Fruit fly (Drosophila melanogaster) whole organism, embryonic: ENCODE results near the gene Cyp6a18.
A peak's percentile ranks its signal among the peaks of the same experiment; 100 is the strongest.

Source experiments
- Adf1 ChIP-seq: fragments of 200-800 bp; sonication (Bioruptor generic); IDR thresholded peaks from 2 replicates; pipeline ENCODE4 v1.3.6; 2022; ENCODE audit warnings: missing biosample characterization, missing genetic modification characterization
- Atf6 ChIP-seq: fragments of 200-800 bp; sonication (Bioruptor generic); IDR thresholded peaks from 2 replicates; pipeline ENCODE4 v1.3.6; 2022; ENCODE audit warnings: missing biosample characterization, missing genetic modification characterization
- BtbVII ChIP-seq: fragments of 200-800 bp; sonication (Bioruptor generic); optimal IDR thresholded peaks from 3 replicates; lab custom pipeline; 2017; ENCODE audit warnings: missing biosample characterization, mild to moderate bottlenecking, missing genetic modification characterization
- CG10147 ChIP-seq: fragments of 200-800 bp; sonication (Bioruptor generic); optimal IDR thresholded peaks from 2 replicates; lab custom pipeline; 2019; ENCODE audit warnings: missing biosample characterization, mild to moderate bottlenecking, missing genetic modification characterization, moderate library complexity
- CG10209 ChIP-seq: fragments of 200-800 bp; sonication (Bioruptor generic); optimal IDR thresholded peaks from 3 replicates; lab custom pipeline; 2017; ENCODE audit warnings: missing biosample characterization, mild to moderate bottlenecking, missing genetic modification characterization, missing genetic modification reagents
- CG10267 ChIP-seq: fragments of 200-800 bp; sonication (Bioruptor generic); optimal IDR thresholded peaks from 2 replicates; lab custom pipeline; 2018; ENCODE audit warnings: missing biosample characterization, mild to moderate bottlenecking, missing genetic modification characterization, moderate library complexity
- CG11504 ChIP-seq: fragments of 200-800 bp; sonication (Bioruptor generic); optimal IDR thresholded peaks from 3 replicates; lab custom pipeline; 2019; ENCODE audit warnings: missing biosample characterization, mild to moderate bottlenecking, missing genetic modification characterization, moderate library complexity
- CG12071 ChIP-seq: fragments of 200-800 bp; sonication (Bioruptor generic); optimal IDR thresholded peaks from 3 replicates; lab custom pipeline; 2018; ENCODE audit warnings: missing biosample characterization, mild to moderate bottlenecking, missing genetic modification characterization
- CG12104 ChIP-seq: fragments of 200-800 bp; sonication (Bioruptor generic); optimal IDR thresholded peaks from 3 replicates; lab custom pipeline; 2016; ENCODE audit warnings: missing biosample characterization, missing genetic modification characterization
- CG12219 ChIP-seq: fragments of 200-800 bp; sonication (Bioruptor generic); optimal IDR thresholded peaks from 3 replicates; lab custom pipeline; 2018; ENCODE audit warnings: missing biosample characterization, mild to moderate bottlenecking, missing genetic modification characterization
- CG12236 ChIP-seq: fragments of 200-800 bp; sonication (Bioruptor generic); optimal IDR thresholded peaks from 2 replicates; lab custom pipeline; 2016; ENCODE audit warnings: missing biosample characterization, missing genetic modification characterization
- CG12299 ChIP-seq: fragments of 200-800 bp; sonication (Bioruptor generic); optimal IDR thresholded peaks from 2 replicates; lab custom pipeline; 2018; ENCODE audit warnings: missing biosample characterization, mild to moderate bottlenecking, missing genetic modification characterization
- CG13287 ChIP-seq: fragments of 200-800 bp; sonication (Bioruptor generic); IDR thresholded peaks from 2 replicates; pipeline ENCODE4 v1.3.6; 2022; ENCODE audit warnings: missing biosample characterization, missing genetic modification characterization; ENCODE audit not compliant: partially characterized antibody
- CG14050 ChIP-seq: fragments of 200-800 bp; sonication (Bioruptor generic); IDR thresholded peaks from 3 replicates; pipeline ENCODE4 v1.3.6; 2022; ENCODE audit warnings: missing biosample characterization, missing genetic modification characterization
- CG15601 ChIP-seq: fragments of 200-800 bp; sonication (Bioruptor generic); optimal IDR thresholded peaks from 3 replicates; lab custom pipeline; 2019; ENCODE audit warnings: missing biosample characterization, mild to moderate bottlenecking, missing genetic modification characterization, moderate library complexity
- CG1603 ChIP-seq: fragments of 200-800 bp; sonication (Bioruptor generic); optimal IDR thresholded peaks from 2 replicates; lab custom pipeline; 2019; ENCODE audit warnings: missing biosample characterization, mild to moderate bottlenecking, missing genetic modification characterization, moderate library complexity
- CG17802 ChIP-seq: fragments of 200-800 bp; sonication (Bioruptor generic); optimal IDR thresholded peaks from 2 replicates; lab custom pipeline; 2018; ENCODE audit warnings: missing biosample characterization, mild to moderate bottlenecking, missing genetic modification characterization, moderate library complexity
- CG18262 ChIP-seq: fragments of 200-800 bp; optimal IDR thresholded peaks from 3 replicates; lab custom pipeline; 2019; ENCODE audit warnings: missing biosample characterization, mild to moderate bottlenecking, missing genetic modification characterization, moderate library complexity
- CG30403 ChIP-seq: fragments of 200-800 bp; sonication (Bioruptor generic); optimal IDR thresholded peaks from 3 replicates; lab custom pipeline; 2016; ENCODE audit warnings: missing biosample characterization, missing genetic modification characterization
- CG33213 ChIP-seq: fragments of 200-800 bp; sonication (Bioruptor generic); optimal IDR thresholded peaks from 3 replicates; lab custom pipeline; 2016; ENCODE audit warnings: missing biosample characterization, missing genetic modification characterization
- CG4328 ChIP-seq: fragments of 200-800 bp; sonication (Bioruptor generic); optimal IDR thresholded peaks from 3 replicates; lab custom pipeline; 2017; ENCODE audit warnings: missing biosample characterization, missing genetic modification reagents, missing genetic modification characterization
- CG4360 ChIP-seq: fragments of 200-800 bp; sonication (Bioruptor generic); IDR thresholded peaks from 2 replicates; pipeline ENCODE4 v1.3.6; 2022; ENCODE audit warnings: missing biosample characterization, missing genetic modification characterization
- CG7928 ChIP-seq: fragments of 200-800 bp; sonication (Bioruptor generic); optimal IDR thresholded peaks from 2 replicates; lab custom pipeline; 2017; ENCODE audit warnings: missing biosample characterization, mild to moderate bottlenecking, missing genetic modification characterization
- CG8359 ChIP-seq: fragments of 200-800 bp; sonication (Bioruptor generic); optimal IDR thresholded peaks from 2 replicates; lab custom pipeline; 2017; ENCODE audit warnings: missing biosample characterization, mild to moderate bottlenecking, missing genetic modification characterization, borderline replicate concordance
- CG9215 ChIP-seq: fragments of 200-800 bp; sonication (Bioruptor generic); IDR thresholded peaks from 2 replicates; pipeline ENCODE4 v1.3.6; 2022; ENCODE audit warnings: missing biosample characterization, missing genetic modification characterization
- CG9797 ChIP-seq: fragments of 200-800 bp; sonication (Bioruptor generic); optimal IDR thresholded peaks from 3 replicates; lab custom pipeline; 2018; ENCODE audit warnings: missing biosample characterization, mild to moderate bottlenecking, missing genetic modification characterization
- Camta ChIP-seq: fragments of 200-800 bp; sonication (Bioruptor generic); optimal IDR thresholded peaks from 2 replicates; lab custom pipeline; 2016; ENCODE audit warnings: missing biosample characterization, missing genetic modification characterization
- Dip2 ChIP-seq: fragments of 200-800 bp; sonication (Bioruptor generic); IDR thresholded peaks from 2 replicates; pipeline ENCODE4 v1.3.6; 2022; ENCODE audit warnings: missing biosample characterization, missing genetic modification characterization
- E2f2 ChIP-seq: fragments of 200-800 bp; sonication (Bioruptor generic); IDR thresholded peaks from 2 replicates; pipeline ENCODE4 v1.3.6; 2022; ENCODE audit warnings: missing biosample characterization, missing genetic modification characterization
- ERR ChIP-seq: fragments of 200-800 bp; sonication (Bioruptor generic); optimal IDR thresholded peaks from 2 replicates; lab custom pipeline; 2016; ENCODE audit warnings: missing biosample characterization, missing genetic modification characterization
- H15 ChIP-seq: fragments of 200-800 bp; sonication (Bioruptor generic); IDR thresholded peaks from 3 replicates; pipeline ENCODE4 v1.3.6; 2022; ENCODE audit warnings: missing biosample characterization, missing genetic modification characterization
- Hey ChIP-seq: fragments of 200-800 bp; sonication (Bioruptor generic); optimal IDR thresholded peaks from 3 replicates; lab custom pipeline; 2018; ENCODE audit warnings: missing biosample characterization, mild to moderate bottlenecking, missing genetic modification characterization
- Hr39 ChIP-seq: fragments of >200 bp; optimal IDR thresholded peaks from 2 replicates; lab custom pipeline; 2017
- MBD-R2 ChIP-seq: fragments of 200-800 bp; sonication (Bioruptor generic); IDR thresholded peaks from 2 replicates; pipeline ENCODE4 v1.3.6; 2022; ENCODE audit warnings: missing biosample characterization, missing genetic modification characterization
- Nf-YA ChIP-seq: fragments of 200-800 bp; sonication (Bioruptor generic); IDR thresholded peaks from 2 replicates; pipeline ENCODE4 v1.3.6; 2022; ENCODE audit warnings: missing biosample characterization, missing genetic modification characterization
- Poxn ChIP-seq: fragments of 200-800 bp; sonication (Bioruptor generic); IDR thresholded peaks from 2 replicates; pipeline ENCODE4 v1.3.6; 2022; ENCODE audit warnings: missing biosample characterization, missing genetic modification characterization
- Spps ChIP-seq: fragments of 200-800 bp; sonication (Bioruptor generic); optimal IDR thresholded peaks from 2 replicates; lab custom pipeline; 2018; ENCODE audit warnings: missing biosample characterization, mild to moderate bottlenecking, missing genetic modification characterization
- amos ChIP-seq: fragments of 200-800 bp; sonication (Bioruptor generic); IDR thresholded peaks from 2 replicates; pipeline ENCODE4 v1.3.6; 2022; ENCODE audit warnings: missing biosample characterization, missing genetic modification characterization; ENCODE audit not compliant: partially characterized antibody
- chm ChIP-seq: fragments of 200-800 bp; sonication (Bioruptor generic); IDR thresholded peaks from 2 replicates; pipeline ENCODE4 v1.3.6; 2022; ENCODE audit warnings: missing biosample characterization, missing genetic modification characterization
- dm ChIP-seq: fragments of 200-800 bp; sonication (Bioruptor generic); optimal IDR thresholded peaks from 3 replicates; lab custom pipeline; 2016; ENCODE audit warnings: missing biosample characterization, missing genetic modification characterization
- fd64A ChIP-seq: fragments of 200-800 bp; sonication (Bioruptor generic); optimal IDR thresholded peaks from 3 replicates; lab custom pipeline; 2018; ENCODE audit warnings: missing biosample characterization, mild to moderate bottlenecking, missing genetic modification characterization
- grn ChIP-seq: fragments of 200-800 bp; sonication (Bioruptor generic); optimal IDR thresholded peaks from 3 replicates; lab custom pipeline; 2017; ENCODE audit warnings: missing biosample characterization, missing genetic modification characterization
- insv ChIP-seq, 2 experiments: fragments of 200-800 bp; sonication (Bioruptor generic); optimal IDR thresholded peaks; 3 replicates each; lab custom pipeline; 2016 to 2018; ENCODE audit warnings: missing biosample characterization in 2 of 2, missing genetic modification characterization in 2 of 2
- ken ChIP-seq: fragments of 200-800 bp; sonication (Bioruptor generic); IDR thresholded peaks from 3 replicates; pipeline ENCODE4 v1.3.6; 2022; ENCODE audit warnings: missing biosample characterization, missing genetic modification characterization
- lab ChIP-seq: fragments of 200-800 bp; sonication (Bioruptor generic); optimal IDR thresholded peaks from 3 replicates; lab custom pipeline; 2017; ENCODE audit warnings: missing biosample characterization, missing genetic modification characterization, mild to moderate bottlenecking, moderate library complexity, missing genetic modification reagents
- odd ChIP-seq: fragments of 200-800 bp; sonication (Bioruptor generic); optimal IDR thresholded peaks from 2 replicates; lab custom pipeline; 2017; ENCODE audit warnings: missing biosample characterization, mild to moderate bottlenecking, missing genetic modification characterization
- p53 ChIP-seq: fragments of 200-800 bp; sonication (Bioruptor generic); optimal IDR thresholded peaks from 2 replicates; lab custom pipeline; 2016; ENCODE audit warnings: missing biosample characterization, missing genetic modification characterization
- pho ChIP-seq: fragments of 200-800 bp; sonication (Bioruptor generic); optimal IDR thresholded peaks from 2 replicates; lab custom pipeline; 2016; ENCODE audit warnings: missing biosample characterization, missing genetic modification characterization
- salm ChIP-seq: fragments of 200-800 bp; sonication (Bioruptor generic); optimal IDR thresholded peaks from 2 replicates; lab custom pipeline; 2018; ENCODE audit warnings: missing biosample characterization, mild to moderate bottlenecking, missing genetic modification characterization
- scrt ChIP-seq: fragments of 200-800 bp; sonication (Bioruptor generic); optimal IDR thresholded peaks from 2 replicates; lab custom pipeline; 2018; ENCODE audit warnings: missing biosample characterization, mild to moderate bottlenecking, missing genetic modification characterization, moderate library complexity
- sens ChIP-seq: fragments of 200-800 bp; sonication (Bioruptor generic); peaks from one replicate; lab custom pipeline; 2016; ENCODE audit warnings: missing biosample characterization, missing genetic modification characterization
- ssp ChIP-seq: fragments of 200-800 bp; sonication (Bioruptor generic); IDR thresholded peaks from 2 replicates; pipeline ENCODE4 v1.3.6; 2022; ENCODE audit warnings: missing biosample characterization, missing genetic modification characterization
- zfh1 ChIP-seq: fragments of 200-800 bp; sonication (Bioruptor generic); IDR thresholded peaks from 3 replicates; pipeline ENCODE4 v1.3.6; 2022; ENCODE audit warnings: missing biosample characterization, missing genetic modification characterization

The Cyp6a18 gene

dm6 chr3R:27437308-27437707 is 41.2 kb upstream of the Cyp6a18 start, which contains the start of gene side (continued):
- TF ChIP-seq CG9215 (GFP tag; lab: Robert Waterston, UW): no peak
- TF ChIP-seq amos: peak; percentile 38; the same call in 1 of the 2 replicates
- no peak for TF ChIP-seq p53
- TF ChIP-seq CG30403 (GFP tag; lab: Kevin White, UChicago): no peak
- peak; percentile 84 for TF ChIP-seq Adf1 (GFP tag; lab: Robert Waterston, UW)
- TF ChIP-seq CG17802 (tag; lab: Kevin White, UChicago): no peak
- no peak for TF ChIP-seq Atf6 (GFP tag; lab: Robert Waterston, UW)
- no peak for TF ChIP-seq CG10147
- no peak for TF ChIP-seq CG15601
- no peak for TF ChIP-seq Hey (tag; lab: Kevin White, UChicago)
- no peak; the same call in 1 of the 2 replicates for TF ChIP-seq chm (GFP tag; lab: Robert Waterston, UW)
- TF ChIP-seq CG33213: no peak
- no peak for TF ChIP-seq fd64A (GFP tag; lab: Kevin White, UChicago)
- TF ChIP-seq dm (GFP tag; lab: Kevin White, UChicago): no peak
- no peak for TF ChIP-seq CG10209
- TF ChIP-seq CG14050 (GFP tag; lab: Robert Waterston, UW): no peak
- TF ChIP-seq CG1603 (tag; lab: Kevin White, UChicago): no peak
- no peak for TF ChIP-seq ssp
- TF ChIP-seq salm (tag; lab: Kevin White, UChicago): no peak
- no peak for TF ChIP-seq CG12219 (GFP tag; lab: Kevin White, UChicago)
- no peak for TF ChIP-seq Poxn (GFP tag; lab: Robert Waterston, UW)
- TF ChIP-seq CG18262 (tag; lab: Kevin White, UChicago): no peak
- no peak for TF ChIP-seq BtbVII (GFP tag; lab: Kevin White, UChicago)
- no peak for TF ChIP-seq CG12236 (GFP tag; lab: Kevin White, UChicago)
- peak; percentile 19 for TF ChIP-seq CG12071
- TF ChIP-seq ERR (GFP tag; lab: Kevin White, UChicago): no peak
- TF ChIP-seq Hr39 (lab: Kevin White, UChicago): no peak
- TF ChIP-seq odd (GFP tag; lab: Kevin White, UChicago): no peak
- TF ChIP-seq grn (GFP tag; lab: Kevin White, UChicago): no peak
- TF ChIP-seq CG9797 (GFP tag; lab: Kevin White, UChicago): no peak
- TF ChIP-seq Camta: no peak
- peak; percentile 73 for TF ChIP-seq CG4360 (GFP tag; lab: Robert Waterston, UW)
- no peak for TF ChIP-seq insv (GFP tag; optimal IDR thresholded peaks at IDR 0.05; lab: Kevin White, UChicago)
- TF ChIP-seq pho (GFP tag; lab: Kevin White, UChicago): no peak
- peak; percentile 12 for TF ChIP-seq scrt (GFP tag; lab: Kevin White, UChicago)
- TF ChIP-seq MBD-R2 (GFP tag; lab: Robert Waterston, UW): no peak
- TF ChIP-seq CG12299 (tag; lab: Kevin White, UChicago): no peak
- TF ChIP-seq CG13287 (GFP tag; lab: Robert Waterston, UW): no peak; the same call in 1 of the 2 replicates
- TF ChIP-seq Spps (tag; lab: Kevin White, UChicago): no peak
- TF ChIP-seq sens (GFP tag; lab: Kevin White, UChicago): peak; percentile 11
- peak; percentile 99 for TF ChIP-seq CG11504
- no peak for TF ChIP-seq CG7928 (GFP tag; lab: Kevin White, UChicago)
- TF ChIP-seq lab: peak; percentile 1
- TF ChIP-seq Nf-YA: no peak
- TF ChIP-seq CG12104 (GFP tag; lab: Kevin White, UChicago): no peak
- TF ChIP-seq zfh1 (GFP tag; lab: Robert Waterston, UW): no peak
- no peak for TF ChIP-seq H15 (GFP tag; lab: Robert Waterston, UW)
- TF ChIP-seq CG10267 (tag; lab: Kevin White, UChicago): no peak
- TF ChIP-seq CG8359: no peak
- no peak for TF ChIP-seq ken
- TF ChIP-seq E2f2: no peak
- TF ChIP-seq CG4328 (GFP tag; lab: Kevin White, UChicago): no peak
- no peak for TF ChIP-seq Dip2
